Fruit fly (Drosophila melanogaster) whole organism, embryonic: Measurements from ENCODE around the gene CG6738.

Experiments used
- B-H2 ChIP-seq: fragments of 200-800 bp; sonication (Bioruptor generic); optimal IDR thresholded peaks from 2 replicates; lab custom pipeline; 2018; ENCODE audit warnings: missing biosample characterization, mild to moderate bottlenecking, missing genetic modification characterization
- CG10267 ChIP-seq: fragments of 200-800 bp; sonication (Bioruptor generic); optimal IDR thresholded peaks from 2 replicates; lab custom pipeline; 2018; ENCODE audit warnings: missing biosample characterization, mild to moderate bottlenecking, missing genetic modification characterization, moderate library complexity
- CG10321 ChIP-seq: fragments of 200-800 bp; sonication (Bioruptor generic); IDR thresholded peaks from 2 replicates; pipeline ENCODE4 v1.3.6; 2022; ENCODE audit warnings: missing biosample characterization, missing genetic modification characterization
- CG10543 ChIP-seq: fragments of 200-800 bp; sonication (Bioruptor generic); optimal IDR thresholded peaks from 3 replicates; lab custom pipeline; 2017; ENCODE audit warnings: missing biosample characterization, mild to moderate bottlenecking, missing genetic modification characterization, moderate library complexity
- CG12104 ChIP-seq: fragments of 200-800 bp; sonication (Bioruptor generic); optimal IDR thresholded peaks from 3 replicates; lab custom pipeline; 2016; ENCODE audit warnings: missing biosample characterization, missing genetic modification characterization
- CG14441 ChIP-seq: fragments of 200-800 bp; sonication (Bioruptor generic); IDR thresholded peaks from 2 replicates; pipeline ENCODE4 v1.3.6; 2022; ENCODE audit warnings: missing biosample characterization, missing genetic modification characterization
- CG14667 ChIP-seq: fragments of 200-800 bp; sonication (Bioruptor generic); IDR thresholded peaks from 2 replicates; pipeline ENCODE4 v1.3.6; 2022; ENCODE audit warnings: missing biosample characterization, missing genetic modification characterization
- CG16863 ChIP-seq: fragments of 200-800 bp; sonication (Bioruptor generic); optimal IDR thresholded peaks from 3 replicates; lab custom pipeline; 2016; ENCODE audit warnings: missing biosample characterization, missing genetic modification characterization
- CG17359 ChIP-seq: fragments of 200-800 bp; sonication (Bioruptor generic); optimal IDR thresholded peaks from 3 replicates; lab custom pipeline; 2018; ENCODE audit warnings: missing biosample characterization, mild to moderate bottlenecking, missing genetic modification characterization, moderate library complexity
- CG17802 ChIP-seq: fragments of 200-800 bp; sonication (Bioruptor generic); optimal IDR thresholded peaks from 2 replicates; lab custom pipeline; 2018; ENCODE audit warnings: missing biosample characterization, mild to moderate bottlenecking, missing genetic modification characterization, moderate library complexity
- CG17912 ChIP-seq: fragments of 200-800 bp; sonication (Bioruptor generic); optimal IDR thresholded peaks from 2 replicates; lab custom pipeline; 2018; ENCODE audit warnings: missing biosample characterization, mild to moderate bottlenecking, missing genetic modification characterization
- CG18599 ChIP-seq: fragments of 200-800 bp; sonication (Bioruptor generic); optimal IDR thresholded peaks from 3 replicates; lab custom pipeline; 2017; ENCODE audit warnings: missing biosample characterization, missing genetic modification characterization, mild to moderate bottlenecking, moderate library complexity, missing genetic modification reagents
- CG18619 ChIP-seq: fragments of 200-800 bp; sonication (Bioruptor generic); optimal IDR thresholded peaks from 3 replicates; lab custom pipeline; 2017; ENCODE audit warnings: missing biosample characterization, mild to moderate bottlenecking, missing genetic modification characterization
- CG2889 ChIP-seq: fragments of 200-800 bp; sonication (Bioruptor generic); IDR thresholded peaks from 3 replicates; pipeline ENCODE4 v1.3.6; 2022; ENCODE audit warnings: missing biosample characterization, missing genetic modification characterization
- CG34376 ChIP-seq: fragments of 200-800 bp; sonication (Bioruptor generic); optimal IDR thresholded peaks from 2 replicates; lab custom pipeline; 2018; ENCODE audit warnings: missing biosample characterization, mild to moderate bottlenecking, missing genetic modification characterization
- CG42726 ChIP-seq: fragments of 200-800 bp; sonication (Bioruptor generic); IDR thresholded peaks from 2 replicates; pipeline ENCODE4 v1.3.6; 2022; ENCODE audit warnings: missing biosample characterization, missing genetic modification characterization; ENCODE audit not compliant: partially characterized antibody
- CG5180 ChIP-seq: fragments of 200-800 bp; sonication (Bioruptor generic); optimal IDR thresholded peaks from 3 replicates; lab custom pipeline; 2017; ENCODE audit warnings: missing biosample characterization, missing genetic modification characterization, mild to moderate bottlenecking, moderate library complexity, missing genetic modification reagents
- CG5245 ChIP-seq: fragments of 200-800 bp; sonication (Bioruptor generic); optimal IDR thresholded peaks from 3 replicates; lab custom pipeline; 2016; ENCODE audit warnings: missing biosample characterization, missing genetic modification characterization
- CG6272 ChIP-seq: fragments of 200-800 bp; sonication (Bioruptor generic); IDR thresholded peaks from 2 replicates; pipeline ENCODE4 v1.3.6; 2022; ENCODE audit warnings: missing biosample characterization, missing genetic modification characterization
- CG7786 ChIP-seq: fragments of 200-800 bp; sonication (Bioruptor generic); optimal IDR thresholded peaks from 2 replicates; lab custom pipeline; 2016; ENCODE audit warnings: missing biosample characterization, missing genetic modification characterization
- CG7963 ChIP-seq: fragments of 200-800 bp; sonication (Bioruptor generic); IDR thresholded peaks from 3 replicates; pipeline ENCODE4 v1.3.6; 2022; ENCODE audit warnings: missing biosample characterization, missing genetic modification characterization; ENCODE audit not compliant: partially characterized antibody
- CkIIα-i1 ChIP-seq: fragments of 200-800 bp; sonication (Bioruptor generic); IDR thresholded peaks from 2 replicates; pipeline ENCODE4 v1.3.6; 2022; ENCODE audit warnings: missing biosample characterization, missing genetic modification characterization
- Dbx ChIP-seq: fragments of 200-800 bp; sonication (Bioruptor generic); IDR thresholded peaks from 3 replicates; pipeline ENCODE4 v1.3.6; 2022; ENCODE audit warnings: missing biosample characterization, missing genetic modification characterization
- Deaf1 ChIP-seq: fragments of 200-800 bp; optimal IDR thresholded peaks from 3 replicates; lab custom pipeline; 2019; ENCODE audit warnings: missing biosample characterization, mild to moderate bottlenecking, missing genetic modification characterization, moderate library complexity
- Dip2 ChIP-seq: fragments of 200-800 bp; sonication (Bioruptor generic); IDR thresholded peaks from 2 replicates; pipeline ENCODE4 v1.3.6; 2022; ENCODE audit warnings: missing biosample characterization, missing genetic modification characterization
- E2f2 ChIP-seq: fragments of 200-800 bp; sonication (Bioruptor generic); IDR thresholded peaks from 2 replicates; pipeline ENCODE4 v1.3.6; 2022; ENCODE audit warnings: missing biosample characterization, missing genetic modification characterization
- Ets65A ChIP-seq: fragments of 200-800 bp; sonication (Bioruptor generic); peaks from one replicate; lab custom pipeline; 2016; ENCODE audit warnings: missing biosample characterization, missing genetic modification characterization
- Fer2 ChIP-seq: fragments of 200-800 bp; sonication (Bioruptor generic); optimal IDR thresholded peaks from 2 replicates; lab custom pipeline; 2018; ENCODE audit warnings: missing biosample characterization, mild to moderate bottlenecking, missing genetic modification characterization, moderate library complexity
- Opbp ChIP-seq: fragments of 200-800 bp; sonication (Bioruptor generic); IDR thresholded peaks from 3 replicates; pipeline ENCODE4 v1.3.6; 2022; ENCODE audit warnings: missing biosample characterization, missing genetic modification characterization; ENCODE audit not compliant: partially characterized antibody
- Pdp1 ChIP-seq, 2 experiments: fragments of 200-800 bp; sonication (Bioruptor generic); optimal IDR thresholded peaks; 3 replicates each; lab custom pipeline; 2016; ENCODE audit warnings: missing biosample characterization in 2 of 2, missing genetic modification characterization in 2 of 2, mild to moderate bottlenecking in 1 of 2, moderate library complexity in 1 of 2
- Scr ChIP-seq: fragments of 200-800 bp; sonication (Bioruptor generic); IDR thresholded peaks from 2 replicates; pipeline ENCODE4 v1.3.6; 2022; ENCODE audit warnings: missing biosample characterization, missing genetic modification characterization; ENCODE audit not compliant: partially characterized antibody
- Six4 ChIP-seq: fragments of 200-800 bp; sonication (Bioruptor generic); optimal IDR thresholded peaks from 2 replicates; lab custom pipeline; 2016; ENCODE audit warnings: missing biosample characterization, missing genetic modification characterization
- aop ChIP-seq: fragments of 200-800 bp; sonication (Bioruptor generic); IDR thresholded peaks from 2 replicates; pipeline ENCODE4 v1.3.6; 2022; ENCODE audit warnings: missing biosample characterization, missing genetic modification characterization
- ase ChIP-seq: fragments of 200-800 bp; sonication (Bioruptor generic); IDR thresholded peaks from 3 replicates; pipeline ENCODE4 v1.3.6; 2022; ENCODE audit warnings: missing biosample characterization, missing genetic modification characterization
- btn ChIP-seq: fragments of 200-800 bp; sonication (Bioruptor generic); optimal IDR thresholded peaks from 2 replicates; lab custom pipeline; 2016; ENCODE audit warnings: missing biosample characterization, missing genetic modification characterization
- chm ChIP-seq: fragments of 200-800 bp; sonication (Bioruptor generic); IDR thresholded peaks from 2 replicates; pipeline ENCODE4 v1.3.6; 2022; ENCODE audit warnings: missing biosample characterization, missing genetic modification characterization
- dan ChIP-seq: fragments of 200-800 bp; sonication (Bioruptor generic); IDR thresholded peaks from 2 replicates; pipeline ENCODE4 v1.3.6; 2022; ENCODE audit warnings: missing biosample characterization, missing genetic modification characterization
- fd64A ChIP-seq: fragments of 200-800 bp; sonication (Bioruptor generic); optimal IDR thresholded peaks from 3 replicates; lab custom pipeline; 2018; ENCODE audit warnings: missing biosample characterization, mild to moderate bottlenecking, missing genetic modification characterization
- gcm2 ChIP-seq: fragments of 200-800 bp; sonication (Bioruptor generic); optimal IDR thresholded peaks from 2 replicates; lab custom pipeline; 2016; ENCODE audit warnings: missing biosample characterization, missing genetic modification characterization
- gem ChIP-seq: fragments of 200-800 bp; sonication (Bioruptor generic); optimal IDR thresholded peaks from 2 replicates; lab custom pipeline; 2019; ENCODE audit warnings: missing biosample characterization, mild to moderate bottlenecking, missing genetic modification characterization, moderate library complexity
- gro ChIP-seq: fragments of 200-800 bp; sonication (Bioruptor generic); optimal IDR thresholded peaks from 2 replicates; lab custom pipeline; 2016; ENCODE audit warnings: missing biosample characterization, missing genetic modification characterization
- inv ChIP-seq: fragments of 200-800 bp; sonication (Bioruptor generic); IDR thresholded peaks from 2 replicates; pipeline ENCODE4 v1.3.6; 2022; ENCODE audit warnings: missing biosample characterization, missing genetic modification characterization; ENCODE audit not compliant: partially characterized antibody
- lmd ChIP-seq: fragments of 200-800 bp; sonication (Bioruptor generic); IDR thresholded peaks from 2 replicates; pipeline ENCODE4 v1.3.6; 2022; ENCODE audit warnings: missing biosample characterization, missing genetic modification characterization
- lola ChIP-seq, 3 experiments: fragments of >200 bp in 2 of 3; fragments of 200-800 bp in 1 of 3; sonication (Bioruptor generic) in 1 of 3; optimal IDR thresholded peaks; 2 replicates each; lab custom pipeline; 2017 to 2019; ENCODE audit warnings: missing biosample characterization in 3 of 3, missing genetic modification characterization in 3 of 3, mild to moderate bottlenecking in 1 of 3, moderate library complexity in 1 of 3
- p53 ChIP-seq: fragments of 200-800 bp; sonication (Bioruptor generic); optimal IDR thresholded peaks from 2 replicates; lab custom pipeline; 2016; ENCODE audit warnings: missing biosample characterization, missing genetic modification characterization
- pros ChIP-seq: fragments of 200-800 bp; sonication (Bioruptor generic); optimal IDR thresholded peaks from 3 replicates; lab custom pipeline; 2019; ENCODE audit warnings: missing biosample characterization, mild to moderate bottlenecking, missing genetic modification characterization, moderate library complexity
- schlank ChIP-seq: fragments of 200-800 bp; sonication (Bioruptor generic); optimal IDR thresholded peaks from 2 replicates; lab custom pipeline; 2018; ENCODE audit warnings: missing biosample characterization, mild to moderate bottlenecking, missing genetic modification characterization
- sd ChIP-seq: fragments of 200-800 bp; sonication (Bioruptor generic); optimal IDR thresholded peaks from 3 replicates; lab custom pipeline; 2018; ENCODE audit warnings: missing biosample characterization, mild to moderate bottlenecking, missing genetic modification characterization, moderate library complexity
- zen2 ChIP-seq: fragments of 200-800 bp; sonication (Bioruptor generic); IDR thresholded peaks from 3 replicates; pipeline ENCODE4 v1.3.6; 2022; ENCODE audit warnings: missing biosample characterization, missing genetic modification characterization; ENCODE audit not compliant: partially characterized antibody
- zfh2 ChIP-seq: fragments of 200-800 bp; sonication (Bioruptor generic); optimal IDR thresholded peaks from 2 replicates; lab custom pipeline; 2016; ENCODE audit warnings: missing biosample characterization, missing genetic modification characterization

Gene CG6738

DNA sequence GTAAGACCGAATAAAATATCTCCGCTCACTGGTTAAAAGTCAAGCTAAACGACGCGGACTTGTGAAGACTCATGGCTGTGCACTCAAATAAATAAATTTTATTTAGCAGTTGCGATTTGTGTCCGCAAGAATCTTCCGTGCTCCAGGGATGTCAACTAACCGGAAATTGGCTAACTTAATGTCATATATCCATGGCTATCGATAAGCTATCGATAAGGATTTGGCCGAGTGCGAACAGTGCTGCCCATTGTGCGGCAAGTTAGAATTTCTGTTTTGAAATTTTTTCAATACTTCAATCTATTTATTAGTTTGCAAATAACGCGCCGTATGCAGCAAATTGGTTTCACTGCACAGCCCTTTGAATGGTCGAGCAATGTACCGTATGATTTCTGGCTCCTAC lies 45.4 kb upstream of the CG6738 start, which contains the start of gene p53 (continued):
- peak; percentile 76 for TF ChIP-seq CG18599 (GFP tag; lab: Kevin White, UChicago)
- peak; percentile 79 for TF ChIP-seq lmd
- peak; percentile 64; the same call in 2 of the 3 replicates for TF ChIP-seq zen2 (GFP tag; lab: Robert Waterston, UW)
- TF ChIP-seq B-H2 (GFP tag; lab: Kevin White, UChicago): peak; percentile 66
- no peak for TF ChIP-seq aop
- peak; percentile 66 for TF ChIP-seq CG14441 (GFP tag; lab: Robert Waterston, UW)
- peak; percentile 80 for TF ChIP-seq CG17802 (tag; lab: Kevin White, UChicago)
- TF ChIP-seq ase: peak; percentile 53; the same call in 1 of the 3 replicates
- TF ChIP-seq Deaf1 (tag; lab: Kevin White, UChicago): peak; percentile 28
- TF ChIP-seq CG16863 (GFP tag; lab: Kevin White, UChicago): peak; percentile 29
- TF ChIP-seq Pdp1 (GFP tag; optimal IDR thresholded peaks at IDR 0.05; lab: Kevin White, UChicago): peak; percentile 57 to 59
- TF ChIP-seq zfh2 (GFP tag; lab: Kevin White, UChicago): peak; percentile 29
- TF ChIP-seq CG7786: peak; percentile 28
- TF ChIP-seq CG42726 (GFP tag; lab: Robert Waterston, UW): peak; percentile 79; the same call in 1 of the 2 replicates
- peak in 1 of 3 experiments; percentile 45 for TF ChIP-seq lola (GFP tag; optimal IDR thresholded peaks at IDR 0.05; lab: Kevin White, UChicago)
- peak; percentile 78 for TF ChIP-seq CG34376 (GFP tag; lab: Kevin White, UChicago)
- peak; percentile 67 for TF ChIP-seq inv (GFP tag; lab: Robert Waterston, UW)
- peak; percentile 67 for TF ChIP-seq CG12104
- TF ChIP-seq CG10321 (GFP tag; lab: Robert Waterston, UW): peak; percentile 46; the same call in 1 of the 2 replicates
- peak; percentile 54 for TF ChIP-seq CG5245
- peak; percentile 71 for TF ChIP-seq gcm2 (GFP tag; lab: Kevin White, UChicago)
- peak; percentile 4 for TF ChIP-seq sd (tag; lab: Kevin White, UChicago)
- peak; percentile 86 for TF ChIP-seq Opbp (GFP tag; lab: Robert Waterston, UW)
- peak; percentile 57 for TF ChIP-seq Fer2 (tag; lab: Kevin White, UChicago)
- TF ChIP-seq Six4 (GFP tag; lab: Kevin White, UChicago): peak; percentile 2
- TF ChIP-seq CkIIα-i1: no peak
- TF ChIP-seq E2f2: peak; percentile 91
- TF ChIP-seq chm (GFP tag; lab: Robert Waterston, UW): peak; percentile 86
- TF ChIP-seq Scr: peak; percentile 72
- TF ChIP-seq gem (tag; lab: Kevin White, UChicago): no peak
- 0 out of 2 replicates have a peak, but pooled peaks have one; percentile 8 for TF ChIP-seq CG14667
- peak; percentile 54 for TF ChIP-seq CG6272 (GFP tag; lab: Robert Waterston, UW)
- peak; percentile 56 for TF ChIP-seq CG17912 (GFP tag; lab: Kevin White, UChicago)
- TF ChIP-seq fd64A: peak; percentile 63
- TF ChIP-seq CG10543: peak; percentile 65
- peak; percentile 48 for TF ChIP-seq p53
- peak; percentile 81; the same call in 2 of the 3 replicates for TF ChIP-seq Dbx (GFP tag; lab: Robert Waterston, UW)
- peak; percentile 99 for TF ChIP-seq Ets65A
- no peak for TF ChIP-seq dan
- no peak for TF ChIP-seq pros (GFP tag; lab: Kevin White, UChicago)
- TF ChIP-seq CG17359 (tag; lab: Kevin White, UChicago): peak; percentile 72
- TF ChIP-seq CG2889 (GFP tag; lab: Robert Waterston, UW): no peak
- peak; percentile 85 for TF ChIP-seq CG18619 (GFP tag; lab: Kevin White, UChicago)
- peak; percentile 64 for TF ChIP-seq CG10267 (tag; lab: Kevin White, UChicago)
- peak; percentile 74 for TF ChIP-seq schlank (tag; lab: Kevin White, UChicago)
- peak; percentile 81 for TF ChIP-seq gro (GFP tag; lab: Kevin White, UChicago)
- peak; percentile 44; the same call in 1 of the 3 replicates for TF ChIP-seq CG7963 (GFP tag; lab: Robert Waterston, UW)
- peak; percentile 51 for TF ChIP-seq CG5180 (GFP tag; lab: Kevin White, UChicago)
- peak; percentile 68 for TF ChIP-seq btn (GFP tag; lab: Kevin White, UChicago)
- no peak for TF ChIP-seq Dip2
